Worm (Caenorhabditis elegans): ENCODE data around the gene F54B3.1.

Gene F54B3.1

ce11 chrII:10206425-10206824, 44.6 kb upstream of the F54B3.1 start, which contains the start of gene T01E8.1:
TSS of gene T01E8.1 (plus strand) at chrII:10206725.
- TF ChIP-seq zag-1 (tag; optimal IDR thresholded peaks at IDR 0.05), result no peak
- TF ChIP-seq pag-3 (tag; optimal IDR thresholded peaks at IDR 0.05; ENCODE audit: borderline replicate concordance, insufficient read depth), result no peak
- no peak for TF ChIP-seq ceh-88 (GFP tag; IDR thresholded peaks at IDR 0.05)
- no peak for TF ChIP-seq unc-86 (tag; optimal IDR thresholded peaks at IDR 0.05)
- no peak for TF ChIP-seq sup-37 (GFP tag; optimal IDR thresholded peaks at IDR 0.05)
- TF ChIP-seq snpc-4 (tag; optimal IDR thresholded peaks at IDR 0.05), result no peak
- TF ChIP-seq nhr-11 (tag; optimal IDR thresholded peaks at IDR 0.05), result no peak
- TF ChIP-seq dsc-1 (tag; optimal IDR thresholded peaks at IDR 0.05), result peak; percentile 37

DNA sequence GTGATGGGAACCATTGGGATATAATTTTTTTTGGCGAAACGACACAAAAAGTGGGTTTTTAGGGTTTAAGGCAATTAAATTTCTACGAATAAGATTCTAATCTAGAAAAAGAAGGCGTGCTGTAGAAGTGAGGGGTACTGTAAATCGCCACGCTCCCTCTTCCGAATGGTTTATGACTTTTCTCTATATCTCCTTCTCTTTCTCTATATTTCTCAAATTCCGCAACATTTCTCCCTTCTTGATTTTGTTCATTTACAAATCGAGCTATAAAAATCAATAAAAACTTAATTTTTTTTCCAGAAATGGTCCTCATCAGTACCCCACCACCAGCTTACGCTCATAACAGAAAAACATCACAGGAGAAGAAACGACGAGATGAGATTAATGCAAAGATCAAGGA, 32.9 kb upstream of the F54B3.1 start, which contains the start of gene ref-1:
ref-1 (plus strand) TSS at position 301 of the 400 bp plus-strand sequence.
- TF ChIP-seq nhr-20 (tag; optimal IDR thresholded peaks at IDR 0.05) (no peak), jun-1 (tag; optimal IDR thresholded peaks at IDR 0.05) (no peak), efl-1 (optimal IDR thresholded peaks at IDR 0.05) (no peak), efl-1 (GFP tag; optimal IDR thresholded peaks at IDR 0.05 in 1 of 2) (peak in 1 of 2 experiments; percentile 54), fkh-10 (GFP tag; optimal IDR thresholded peaks at IDR 0.05) (no peak)

- TF ChIP-seq blmp-1 (tag; optimal IDR thresholded peaks at IDR 0.05), result peak; percentile 26
- TF ChIP-seq nhr-84 (tag; optimal IDR thresholded peaks at IDR 0.05), result no peak
- TF ChIP-seq F16B12.6 (tag; optimal IDR thresholded peaks at IDR 0.05), result no peak
- no peak for TF ChIP-seq lir-3 (tag; optimal IDR thresholded peaks at IDR 0.05; ENCODE audit: poor library complexity)
- no peak for TF ChIP-seq pax-3 (tag; optimal IDR thresholded peaks at IDR 0.05)
- TF ChIP-seq grh-1 (GFP tag; IDR thresholded peaks at IDR 0.05), result no peak
- no peak for TF ChIP-seq nhr-76 (tag; optimal IDR thresholded peaks at IDR 0.05)
- TF ChIP-seq lin-14 (GFP tag; optimal IDR thresholded peaks at IDR 0.05), result peak; percentile 66
- TF ChIP-seq unc-30 (tag; optimal IDR thresholded peaks at IDR 0.05), result no peak
Measured at ce11 chrII:10220631-10221030, 30.4 kb upstream of the F54B3.1 start.

DNA sequence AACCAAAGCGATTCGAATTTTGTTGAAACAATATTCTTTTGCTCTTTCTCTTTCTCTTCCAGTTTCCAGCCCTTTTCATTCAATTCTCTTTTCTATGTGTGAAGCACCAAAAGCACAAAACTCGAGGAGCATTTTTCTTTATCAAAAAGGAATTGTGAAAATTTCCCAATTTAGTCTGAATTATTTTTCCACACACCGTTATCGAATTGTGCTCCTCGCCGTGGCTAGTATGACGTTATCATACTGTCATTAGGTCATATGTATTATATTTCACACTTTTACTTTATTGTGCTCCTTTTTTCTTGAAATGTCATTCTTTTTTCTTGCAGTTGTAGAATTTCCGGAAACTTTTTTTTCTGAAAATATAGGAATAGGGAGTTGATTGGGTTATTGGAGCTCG, 29.4 kb upstream of the F54B3.1 start:
- TF ChIP-seq isw-1 (GFP tag; IDR thresholded peaks at IDR 0.05) (no peak), elt-2 (tag; optimal IDR thresholded peaks at IDR 0.05) (peak; percentile 68)

DNA sequence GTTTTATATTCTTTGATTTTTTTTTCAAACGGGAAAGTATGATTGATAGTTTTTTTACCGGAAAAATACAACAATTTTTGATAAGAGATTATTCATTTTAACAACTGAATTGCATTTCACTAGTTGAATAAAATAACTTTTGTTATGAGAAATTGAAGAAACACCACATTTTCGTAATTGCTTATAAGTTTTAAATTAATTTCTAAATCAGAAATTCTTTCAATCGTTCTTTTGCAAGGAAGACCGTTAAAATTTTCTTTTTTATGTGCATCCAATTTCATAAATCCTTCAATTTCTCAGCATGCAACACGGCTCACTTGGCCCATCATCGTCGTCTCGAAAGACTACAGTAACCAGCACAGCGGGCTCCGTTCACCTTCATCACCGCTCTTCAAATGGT, 28.5 kb upstream of the F54B3.1 start, which contains the start of gene plc-3:
plc-3 (plus strand) TSS at position 301 of the 400 bp plus-strand sequence.
- no peak for TF ChIP-seq efl-1 (optimal IDR thresholded peaks at IDR 0.05)
- peak in 1 of 2 experiments; percentile 38 for TF ChIP-seq efl-1 (GFP tag; optimal IDR thresholded peaks at IDR 0.05 in 1 of 2)
- TF ChIP-seq Y116A8C.19 (tag; optimal IDR thresholded peaks at IDR 0.05; ENCODE audit: borderline replicate concordance), result no peak
- no peak for TF ChIP-seq nhr-12 (tag; optimal IDR thresholded peaks at IDR 0.05)
- TF ChIP-seq lir-3 (tag; optimal IDR thresholded peaks at IDR 0.05; ENCODE audit: poor library complexity), result no peak
- TF ChIP-seq hlh-4 (tag; optimal IDR thresholded peaks at IDR 0.05), result no peak
- TF ChIP-seq swsn-7 (tag; optimal IDR thresholded peaks at IDR 0.05), result no peak
- TF ChIP-seq lsy-2 (tag; optimal IDR thresholded peaks at IDR 0.05), result no peak

DNA sequence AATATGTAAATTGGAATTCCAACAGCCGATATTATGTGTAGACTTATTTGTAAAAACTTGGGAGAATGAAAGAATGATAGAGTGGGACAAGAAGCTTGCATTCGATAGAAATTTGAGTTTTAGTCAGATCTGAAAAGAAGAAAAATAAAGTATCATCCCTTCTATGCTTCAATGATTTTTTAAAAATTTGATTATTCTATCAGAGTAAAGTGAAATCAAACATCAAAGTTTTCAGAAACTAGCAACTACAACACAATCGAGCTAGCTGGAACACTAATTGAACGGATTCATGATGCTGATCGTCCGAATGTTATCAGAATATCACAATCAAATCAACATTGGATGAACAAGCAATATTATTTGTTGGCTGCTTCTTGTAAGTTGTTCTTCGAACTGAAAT, 24.0 kb upstream of the F54B3.1 start, which contains the start of gene srh-135:
srh-135 (minus strand) TSS at position 101 of the 400 bp plus-strand sequence.
- TF ChIP-seq pqm-1 (tag; optimal IDR thresholded peaks at IDR 0.05), result no peak
- TF ChIP-seq sptf-1 (tag; optimal IDR thresholded peaks at IDR 0.05), result no peak
- TF ChIP-seq jun-1 (tag; optimal IDR thresholded peaks at IDR 0.05), result no peak
- no peak for TF ChIP-seq elt-2 (tag; optimal IDR thresholded peaks at IDR 0.05)
- no peak for TF ChIP-seq mdl-1 (tag; optimal IDR thresholded peaks at IDR 0.05)
- TF ChIP-seq ceh-82 (tag; optimal IDR thresholded peaks at IDR 0.05), result no peak
- TF ChIP-seq swsn-7 (tag; optimal IDR thresholded peaks at IDR 0.05), result no peak
- TF ChIP-seq fos-1 (tag; optimal IDR thresholded peaks at IDR 0.05), result no peak
- no peak for TF ChIP-seq lsy-2 (tag; optimal IDR thresholded peaks at IDR 0.05)
- no peak for TF ChIP-seq nhr-77 (tag; optimal IDR thresholded peaks at IDR 0.05)
- no peak for TF ChIP-seq lir-3 (tag; optimal IDR thresholded peaks at IDR 0.05; ENCODE audit: poor library complexity)
- no peak for TF ChIP-seq ceh-8 (GFP tag; optimal IDR thresholded peaks at IDR 0.05)
